Worm (Caenorhabditis elegans) whole organism, midembryonic: Measurements from ENCODE around the gene F09G8.10.

Experiments used
- T22C8.4 ChIP-seq: fragments of 200-800 bp; sonication (Bioruptor generic); IDR thresholded peaks from 2 replicates; pipeline ENCODE4 v1.3.6; 2022; ENCODE audit warnings: missing genetic modification characterization, missing compliant biosample characterization
- cog-1 ChIP-seq: sonication (generic microtip); optimal IDR thresholded peaks from 2 replicates; lab custom pipeline; 2016; ENCODE audit warnings: missing genetic modification characterization, missing compliant biosample characterization
- flt-1 ChIP-seq: fragments of 200-800 bp; sonication (Bioruptor generic); IDR thresholded peaks from 2 replicates; pipeline ENCODE4 v1.3.6; 2022; ENCODE audit warnings: missing genetic modification characterization, missing compliant biosample characterization
- klf-2 ChIP-seq: fragments of 200-800 bp; sonication (Bioruptor generic); conservative IDR thresholded peaks from 2 replicates; pipeline ENCODE4 v1.3.6; 2022; ENCODE audit warnings: missing genetic modification reagents, missing genetic modification characterization, missing compliant biosample characterization
- med-1 ChIP-seq: sonication (generic microtip); optimal IDR thresholded peaks from 2 replicates; lab custom pipeline; 2017; ENCODE audit warnings: missing genetic modification characterization, mild to moderate bottlenecking, missing compliant biosample characterization, antibody characterized with exemption, missing genetic modification reagents; ENCODE audit not compliant: insufficient read depth
- ref-1 ChIP-seq: fragments of 200-800 bp; sonication (Bioruptor generic); conservative IDR thresholded peaks from 2 replicates; pipeline ENCODE4 v1.3.6; 2022; ENCODE audit warnings: missing genetic modification reagents, missing genetic modification characterization, missing compliant biosample characterization
- tab-1 ChIP-seq: fragments of 200-800 bp; sonication (Bioruptor generic); IDR thresholded peaks from 2 replicates; pipeline ENCODE4 v1.3.6; 2022; ENCODE audit warnings: missing genetic modification characterization, missing compliant biosample characterization
- ztf-23 ChIP-seq: fragments of 200-800 bp; sonication (Bioruptor generic); IDR thresholded peaks from 2 replicates; pipeline ENCODE4 v1.3.6; 2022; ENCODE audit warnings: missing genetic modification reagents, missing genetic modification characterization, missing compliant biosample characterization
- ztf-29 ChIP-seq: fragments of 200-800 bp; sonication (Bioruptor generic); IDR thresholded peaks from 2 replicates; pipeline ENCODE4 v1.3.6; 2022; ENCODE audit warnings: missing genetic modification reagents, missing genetic modification characterization, missing compliant biosample characterization

F09G8.10 gene

DNA sequence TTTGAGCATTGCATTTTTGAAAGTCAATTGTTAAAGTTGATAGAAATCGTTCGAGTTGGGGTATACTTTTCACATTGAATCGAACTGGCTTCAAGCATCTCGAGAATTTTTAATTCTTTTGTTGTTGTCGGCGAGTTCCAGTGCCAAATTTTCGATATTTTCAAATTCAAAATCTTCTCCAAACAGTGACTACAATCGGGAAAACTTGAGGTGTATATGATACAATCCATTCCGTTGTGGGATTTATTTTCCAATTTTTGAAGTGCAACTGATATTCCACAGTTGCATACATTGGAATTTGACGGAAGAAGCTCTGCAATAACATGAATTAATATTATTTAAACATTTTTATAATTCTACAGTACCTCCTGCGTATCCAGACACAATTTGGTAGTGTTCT lies 33.8 kb upstream of the F09G8.10 start:
- TF ChIP-seq klf-2 (no peak), flt-1 (GFP tag; lab: Robert Waterston, UW) (no peak), med-1 (GFP tag; lab: Kevin White, UChicago) (no peak), tab-1 (GFP tag; lab: Robert Waterston, UW) (no peak), cog-1 (tag; lab: Kevin White, UChicago) (no peak), ref-1 (GFP tag; lab: Robert Waterston, UW) (no peak), ztf-29 (GFP tag; lab: Robert Waterston, UW) (no peak), ztf-23 (no peak), T22C8.4 (GFP tag; lab: Robert Waterston, UW) (no peak)

DNA sequence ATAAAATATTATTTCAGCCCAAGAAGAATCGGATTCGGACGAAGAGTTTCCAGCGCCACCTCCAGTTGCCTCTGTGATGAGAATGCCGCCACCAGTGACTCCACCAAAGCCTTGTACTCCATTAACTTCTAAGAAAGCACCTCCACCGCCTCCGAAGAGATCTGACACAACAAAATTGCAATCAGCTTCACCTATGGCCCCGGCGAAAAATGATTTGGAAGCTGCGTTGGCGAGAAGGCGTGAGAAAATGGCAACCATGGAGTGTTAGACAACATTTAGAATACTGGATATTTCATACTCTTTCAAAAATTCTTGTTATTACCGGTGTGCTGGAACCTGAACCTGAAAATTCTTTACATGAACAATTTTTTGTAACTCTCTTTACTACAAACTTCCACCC lies 33.3 kb upstream of the F09G8.10 start:
- TF ChIP-seq ztf-29 (GFP tag; lab: Robert Waterston, UW) (no peak), cog-1 (tag; lab: Kevin White, UChicago) (no peak), T22C8.4 (GFP tag; lab: Robert Waterston, UW) (no peak), tab-1 (GFP tag; lab: Robert Waterston, UW) (no peak), ref-1 (GFP tag; lab: Robert Waterston, UW) (no peak), klf-2 (no peak), flt-1 (GFP tag; lab: Robert Waterston, UW) (no peak), ztf-23 (no peak), med-1 (GFP tag; lab: Kevin White, UChicago) (no peak)

ce11 chrIII:8303440-8303839 lies 31.5 kb upstream of the F09G8.10 start:
- no peak for TF ChIP-seq ztf-23
- TF ChIP-seq med-1 (GFP tag; lab: Kevin White, UChicago), result no peak
- TF ChIP-seq ref-1 (GFP tag; lab: Robert Waterston, UW), result no peak
- no peak for TF ChIP-seq T22C8.4 (GFP tag; lab: Robert Waterston, UW)

DNA sequence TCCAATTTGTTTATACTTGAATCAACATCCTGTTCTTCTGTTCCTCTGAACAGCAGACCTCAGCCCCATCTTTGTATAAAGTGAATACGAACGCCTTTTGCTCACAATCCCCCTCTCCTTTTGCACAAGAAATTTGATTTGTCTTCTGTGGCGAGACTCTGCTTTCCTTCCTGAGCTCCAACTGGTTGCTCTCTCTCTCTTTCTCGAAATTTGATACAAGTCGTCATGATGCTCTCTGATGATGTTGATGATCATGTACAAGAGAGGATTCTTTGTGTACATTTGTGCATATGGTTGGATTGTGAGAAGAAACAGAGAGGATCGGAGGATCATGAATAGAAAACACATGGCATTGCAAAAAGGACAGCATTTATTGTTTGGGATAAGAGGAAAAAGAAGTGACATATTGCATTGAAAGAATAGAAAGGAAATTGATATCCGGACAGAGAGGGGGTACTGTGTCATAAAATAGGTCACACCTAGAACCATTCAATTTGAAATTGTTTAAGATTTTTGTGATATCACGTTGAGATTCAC lies 29.0 kb upstream of the F09G8.10 start:
- no peak for TF ChIP-seq cog-1 (tag; lab: Kevin White, UChicago)
- TF ChIP-seq flt-1 (GFP tag; lab: Robert Waterston, UW), result 0 out of 2 replicates have a peak, but pooled peaks have one; percentile 15

- TF ChIP-seq flt-1 (GFP tag; lab: Robert Waterston, UW) (no peak), ztf-23 (no peak), ztf-29 (GFP tag; lab: Robert Waterston, UW) (no peak), med-1 (GFP tag; lab: Kevin White, UChicago) (no peak), ref-1 (GFP tag; lab: Robert Waterston, UW) (no peak), T22C8.4 (GFP tag; lab: Robert Waterston, UW) (no peak)
Observed at ce11 chrIII:8299734-8300133, 27.8 kb upstream of the F09G8.10 start.

DNA sequence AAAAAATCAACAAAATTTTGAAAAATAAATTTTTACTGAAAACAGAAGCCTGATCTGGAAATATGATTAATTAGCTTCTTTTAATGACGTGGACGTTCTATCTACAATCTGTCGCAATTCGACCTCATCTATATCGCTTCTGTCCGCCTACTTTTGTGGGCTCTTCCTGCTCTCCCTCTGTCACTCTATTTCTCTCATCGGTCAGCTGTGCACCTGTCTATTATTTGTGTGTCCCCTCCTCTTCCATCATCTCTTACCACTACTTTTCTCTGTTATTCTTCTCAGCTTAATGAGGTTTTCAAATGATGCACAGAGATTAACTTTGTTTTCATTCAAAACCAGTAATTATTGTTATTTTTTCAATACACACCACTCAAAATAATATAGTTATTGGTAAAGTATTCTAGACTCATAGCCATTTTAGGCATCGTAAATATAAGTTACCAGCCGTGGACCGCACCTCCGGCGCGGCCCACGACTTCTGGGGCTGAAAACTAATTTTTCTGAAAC lies 27.2 kb upstream of the F09G8.10 start:
- TF ChIP-seq cog-1 (tag; lab: Kevin White, UChicago) (no peak), tab-1 (GFP tag; lab: Robert Waterston, UW) (0 out of 2 replicates have a peak, but pooled peaks have one; percentile 66)

DNA sequence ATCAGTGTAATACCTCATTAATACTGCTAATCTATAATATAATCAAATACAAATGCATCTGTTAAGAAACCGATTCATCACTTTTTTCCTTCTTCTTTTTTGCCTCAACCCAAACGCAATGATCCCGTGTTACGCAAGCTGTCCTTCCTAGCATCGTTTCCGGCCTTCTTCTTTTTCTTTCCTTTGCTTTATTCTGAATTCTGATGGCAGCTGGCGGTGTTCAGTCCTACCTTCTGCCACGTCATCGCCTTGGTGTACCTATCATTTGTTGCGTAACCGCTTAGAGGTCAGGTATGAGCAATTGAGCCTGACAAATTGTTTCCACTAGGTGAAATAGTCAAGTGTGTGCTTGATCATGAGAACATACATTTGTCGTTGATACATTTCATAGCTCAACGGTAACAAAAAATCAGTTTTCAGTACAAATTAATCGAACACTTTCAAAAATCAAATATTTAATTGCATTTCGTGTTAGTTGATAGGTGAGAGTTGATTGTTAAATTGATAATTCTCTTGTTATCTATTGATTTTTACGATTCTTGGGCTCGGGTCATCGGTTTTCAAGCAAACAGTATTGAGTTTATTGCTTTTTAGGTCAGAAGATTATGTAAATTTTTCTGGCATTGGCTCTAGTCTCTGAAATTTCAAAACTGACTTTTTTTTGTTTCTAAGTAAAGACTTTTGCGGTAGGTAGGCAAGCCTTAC lies 26.4 kb upstream of the F09G8.10 start:
- TF ChIP-seq ztf-29 (GFP tag; lab: Robert Waterston, UW), result no peak
- TF ChIP-seq ztf-23, result no peak
- TF ChIP-seq cog-1 (tag; lab: Kevin White, UChicago), result no peak
- TF ChIP-seq tab-1 (GFP tag; lab: Robert Waterston, UW), result no peak
- TF ChIP-seq T22C8.4 (GFP tag; lab: Robert Waterston, UW), result no peak
- TF ChIP-seq klf-2, result no peak
- no peak for TF ChIP-seq med-1 (GFP tag; lab: Kevin White, UChicago)
- no peak for TF ChIP-seq ref-1 (GFP tag; lab: Robert Waterston, UW)
- TF ChIP-seq flt-1 (GFP tag; lab: Robert Waterston, UW), result no peak

- TF ChIP-seq ztf-23 (no peak), flt-1 (GFP tag; lab: Robert Waterston, UW) (no peak), tab-1 (GFP tag; lab: Robert Waterston, UW) (no peak), klf-2 (no peak), T22C8.4 (GFP tag; lab: Robert Waterston, UW) (no peak)
Observed at ce11 chrIII:8293260-8293659, 21.3 kb upstream of the F09G8.10 start.

DNA sequence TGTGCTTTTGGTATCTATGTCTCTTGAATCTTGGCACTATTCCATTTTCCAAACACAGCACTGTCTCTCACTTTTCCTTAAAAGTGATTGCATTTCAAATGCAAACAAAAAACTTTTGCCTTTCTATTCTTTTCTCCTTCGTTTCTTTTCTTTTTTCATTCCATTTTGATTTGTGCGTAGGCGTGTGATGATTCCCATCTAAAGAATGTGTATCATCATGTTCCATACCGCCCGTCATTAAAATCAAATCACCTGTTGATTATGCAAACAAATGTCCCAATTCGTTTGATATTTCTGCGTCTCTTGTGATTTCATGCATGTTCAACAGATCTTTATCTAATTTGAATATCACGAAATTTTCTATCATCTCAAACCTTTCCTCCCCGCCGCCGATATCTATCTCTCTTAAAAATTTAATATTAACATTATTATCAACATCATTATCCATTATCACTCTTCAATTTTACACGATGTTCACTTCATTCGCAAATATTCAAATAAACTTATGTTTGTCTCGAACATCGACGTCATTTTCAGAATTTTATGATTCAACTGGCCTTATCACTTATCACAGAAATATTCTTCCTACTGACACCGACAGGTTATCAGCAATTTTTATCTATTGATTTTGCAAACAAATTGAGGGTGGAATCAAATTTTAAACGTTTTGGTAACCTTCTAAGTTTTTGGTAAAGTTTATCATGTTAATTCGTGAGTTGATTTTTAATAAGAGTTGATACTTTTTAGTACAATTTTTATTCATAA lies 19.5 kb upstream of the F09G8.10 start:
- no peak for TF ChIP-seq tab-1 (GFP tag; lab: Robert Waterston, UW)
- TF ChIP-seq klf-2, result no peak
- no peak for TF ChIP-seq cog-1 (tag; lab: Kevin White, UChicago)
- TF ChIP-seq ztf-29 (GFP tag; lab: Robert Waterston, UW), result no peak
- TF ChIP-seq med-1 (GFP tag; lab: Kevin White, UChicago), result no peak
- TF ChIP-seq ref-1 (GFP tag; lab: Robert Waterston, UW), result no peak
- no peak for TF ChIP-seq ztf-23
- TF ChIP-seq T22C8.4 (GFP tag; lab: Robert Waterston, UW), result no peak
- no peak for TF ChIP-seq flt-1 (GFP tag; lab: Robert Waterston, UW)
